Worm (Caenorhabditis elegans) whole organism, young adult: ENCODE data around the gene cng-1.

Experiments used
- B0019.2 ChIP-seq: fragments of 200-800 bp; sonication (Bioruptor generic); conservative IDR thresholded peaks from 2 replicates; pipeline ENCODE4 v1.3.6; 2022; ENCODE audit warnings: missing genetic modification reagents, missing genetic modification characterization, missing compliant biosample characterization
- B0035.1 ChIP-seq: sonication (generic microtip); optimal IDR thresholded peaks from 2 replicates; lab custom pipeline; 2016; ENCODE audit warnings: missing genetic modification characterization, mild to moderate bottlenecking, missing compliant biosample characterization, missing genotype, missing genetic modification reagents
- F10E7.11 ChIP-seq: sonication (generic microtip); optimal IDR thresholded peaks from 2 replicates; lab custom pipeline; 2017; ENCODE audit warnings: mild to moderate bottlenecking, missing genetic modification characterization, moderate library complexity, missing compliant biosample characterization
- F23B12.7 ChIP-seq: sonication (generic microtip); optimal IDR thresholded peaks from 2 replicates; lab custom pipeline; 2017; ENCODE audit warnings: missing genetic modification characterization, mild to moderate bottlenecking, missing compliant biosample characterization, antibody characterized with exemption, moderate library complexity; ENCODE audit not compliant: insufficient read depth
- F49E8.2 ChIP-seq: sonication (generic microtip); optimal IDR thresholded peaks from 3 replicates; lab custom pipeline; 2017; ENCODE audit warnings: missing genetic modification characterization, mild to moderate bottlenecking, missing compliant biosample characterization, antibody characterized with exemption, moderate library complexity; ENCODE audit not compliant: insufficient read depth
- F55B11.4 ChIP-seq: sonication (generic microtip); optimal IDR thresholded peaks from 2 replicates; lab custom pipeline; 2016; ENCODE audit warnings: missing compliant biosample characterization, missing genetic modification characterization, borderline replicate concordance; ENCODE audit not compliant: insufficient read depth
- K11D2.4 ChIP-seq: fragments of 200-800 bp; sonication (Bioruptor generic); IDR thresholded peaks from 2 replicates; pipeline ENCODE4 v1.3.6; 2022; ENCODE audit warnings: missing genetic modification reagents, missing genetic modification characterization, missing compliant biosample characterization
- Y53F4B.3 ChIP-seq: fragments of 200-800 bp; sonication (Bioruptor generic); IDR thresholded peaks from 2 replicates; pipeline ENCODE4 v1.3.6; 2022; ENCODE audit warnings: missing genetic modification reagents, missing genetic modification characterization, missing compliant biosample characterization
- Y53G8AR.9 ChIP-seq: fragments of 200-800 bp; sonication (Bioruptor generic); conservative IDR thresholded peaks from 2 replicates; pipeline ENCODE4 v1.3.6; 2022; ENCODE audit warnings: missing genetic modification reagents, missing genetic modification characterization, missing compliant biosample characterization
- Y95B8A.8 ChIP-seq: fragments of 200-800 bp; sonication (Bioruptor generic); IDR thresholded peaks from 2 replicates; pipeline ENCODE4 v1.3.6; 2022; ENCODE audit warnings: missing genetic modification reagents, missing genetic modification characterization, missing compliant biosample characterization
- aptf-2 ChIP-seq: fragments of 200-800 bp; sonication (Bioruptor generic); conservative IDR thresholded peaks from 2 replicates; pipeline ENCODE4 v1.3.6; 2022; ENCODE audit warnings: missing genetic modification reagents, missing genetic modification characterization, missing compliant biosample characterization
- atf-7 ChIP-seq: sonication (generic microtip); optimal IDR thresholded peaks from 2 replicates; lab custom pipeline; 2017; ENCODE audit warnings: mild to moderate bottlenecking, missing genetic modification characterization, missing compliant biosample characterization
- athp-1 ChIP-seq: sonication (generic microtip); optimal IDR thresholded peaks from 2 replicates; lab custom pipeline; 2017; ENCODE audit warnings: mild to moderate bottlenecking, missing genetic modification characterization, missing compliant biosample characterization
- ccch-3 ChIP-seq: fragments of 200-800 bp; sonication (Bioruptor generic); optimal IDR thresholded peaks from 2 replicates; lab custom pipeline; 2018; ENCODE audit warnings: mild to moderate bottlenecking, missing genetic modification characterization, missing compliant biosample characterization
- ceh-100 ChIP-seq: fragments of 200-800 bp; sonication (Bioruptor generic); IDR thresholded peaks from 2 replicates; pipeline ENCODE4 v1.3.6; 2022; ENCODE audit warnings: missing genetic modification reagents, missing genetic modification characterization, missing compliant biosample characterization
- ceh-27 ChIP-seq: fragments of 200-800 bp; sonication (Bioruptor generic); optimal IDR thresholded peaks from 2 replicates; lab custom pipeline; 2018; ENCODE audit warnings: mild to moderate bottlenecking, missing genetic modification characterization, moderate library complexity, missing compliant biosample characterization
- ceh-40 ChIP-seq: fragments of 200-800 bp; sonication (Bioruptor generic); IDR thresholded peaks from 2 replicates; pipeline ENCODE4 v1.3.6; 2022; ENCODE audit warnings: missing genetic modification characterization, missing compliant biosample characterization
- ceh-58 ChIP-seq: fragments of 200-800 bp; sonication (Bioruptor generic); IDR thresholded peaks from 2 replicates; pipeline ENCODE4 v1.3.6; 2022; ENCODE audit warnings: missing genetic modification characterization, missing compliant biosample characterization
- chd-7 ChIP-seq: sonication (generic microtip); optimal IDR thresholded peaks from 2 replicates; lab custom pipeline; 2016; ENCODE audit warnings: mild to moderate bottlenecking, missing genetic modification characterization, moderate library complexity, missing compliant biosample characterization
- him-1 ChIP-seq: sonication (generic microtip); optimal IDR thresholded peaks from 2 replicates; lab custom pipeline; 2016; ENCODE audit warnings: missing genotype, missing genetic modification reagents, missing genetic modification characterization, missing compliant biosample characterization
- hlh-12 ChIP-seq: sonication (generic microtip); optimal IDR thresholded peaks from 2 replicates; lab custom pipeline; 2016; ENCODE audit warnings: missing genetic modification characterization, missing compliant biosample characterization
- hlh-26 ChIP-seq: fragments of 200-800 bp; sonication (Bioruptor generic); conservative IDR thresholded peaks from 2 replicates; pipeline ENCODE4 v1.3.6; 2022; ENCODE audit warnings: missing genetic modification reagents, missing genetic modification characterization, missing compliant biosample characterization
- hmg-20 ChIP-seq: fragments of 200-800 bp; sonication (Bioruptor generic); IDR thresholded peaks from 2 replicates; pipeline ENCODE4 v1.3.6; 2022; ENCODE audit warnings: missing genetic modification reagents, missing genetic modification characterization, missing compliant biosample characterization
- hsf-1 ChIP-seq: fragments of 200-800 bp; sonication (Bioruptor generic); IDR thresholded peaks from 2 replicates; pipeline ENCODE4 v1.3.6; 2022; ENCODE audit warnings: missing genetic modification reagents, missing genetic modification characterization, missing compliant biosample characterization
- lin-35 ChIP-seq, 3 experiments: fragments of 150-350 bp in 2 of 3; sonication (generic microtip) in 1 of 3; optimal IDR thresholded peaks; 2 replicates each; lab custom pipeline; 2014 to 2018; ENCODE audit warnings: missing biosample characterization in 3 of 3, missing genetic modification characterization in 3 of 3, missing genetic modification reagents in 3 of 3
- lin-40 ChIP-seq: sonication (generic microtip); optimal IDR thresholded peaks from 2 replicates; lab custom pipeline; 2016; ENCODE audit warnings: missing genetic modification characterization, mild to moderate bottlenecking, missing compliant biosample characterization, missing genotype, missing genetic modification reagents
- madf-8 ChIP-seq: fragments of 200-800 bp; sonication (Bioruptor generic); conservative IDR thresholded peaks from 2 replicates; pipeline ENCODE4 v1.3.6; 2022; ENCODE audit warnings: missing genetic modification reagents, missing genetic modification characterization, missing compliant biosample characterization
- mcd-1 ChIP-seq: fragments of 200-800 bp; sonication (Bioruptor generic); IDR thresholded peaks from 2 replicates; pipeline ENCODE4 v1.3.6; 2022; ENCODE audit warnings: missing genetic modification reagents, missing genetic modification characterization, missing compliant biosample characterization
- mxl-1 ChIP-seq: sonication (generic microtip); optimal IDR thresholded peaks from 2 replicates; lab custom pipeline; 2016; ENCODE audit warnings: missing genetic modification characterization, missing compliant biosample characterization
- nfya-2 ChIP-seq: fragments of 200-800 bp; sonication (Bioruptor generic); IDR thresholded peaks from 2 replicates; pipeline ENCODE4 v1.3.6; 2022; ENCODE audit warnings: missing genetic modification reagents, missing genetic modification characterization, missing compliant biosample characterization
- nhr-27 ChIP-seq: fragments of 200-800 bp; sonication (Bioruptor generic); optimal IDR thresholded peaks from 2 replicates; lab custom pipeline; 2018; ENCODE audit warnings: mild to moderate bottlenecking, missing genetic modification characterization, moderate library complexity, missing compliant biosample characterization
- rcor-1 ChIP-seq: fragments of 200-800 bp; sonication (Bioruptor generic); IDR thresholded peaks from 2 replicates; pipeline ENCODE4 v1.3.6; 2022; ENCODE audit warnings: missing genetic modification reagents, missing genetic modification characterization, missing compliant biosample characterization
- sea-2 ChIP-seq: fragments of 200-800 bp; sonication (Bioruptor generic); IDR thresholded peaks from 2 replicates; pipeline ENCODE4 v1.3.6; 2022; ENCODE audit warnings: missing genetic modification characterization, missing compliant biosample characterization
- snpc-4 ChIP-seq, 5 experiments: fragments of 150-350 bp in 1 of 5; sonication (generic microtip) in 4 of 5; optimal IDR thresholded peaks; 2 replicates each; lab custom pipeline; 2014 to 2018; ENCODE audit warnings: missing genetic modification characterization in 5 of 5, missing biosample characterization in 3 of 5, antibody characterized with exemption in 2 of 5, mild to moderate bottlenecking in 2 of 5, missing compliant biosample characterization in 2 of 5, missing genotype in 2 of 5, moderate library complexity in 2 of 5, missing genetic modification reagents in 1 of 5
- sptf-2 ChIP-seq: fragments of 200-800 bp; sonication (Bioruptor generic); optimal IDR thresholded peaks from 2 replicates; lab custom pipeline; 2018; ENCODE audit warnings: mild to moderate bottlenecking, missing genetic modification characterization, missing compliant biosample characterization
- tbx-9 ChIP-seq: sonication (generic microtip); optimal IDR thresholded peaks from 2 replicates; lab custom pipeline; 2016; ENCODE audit warnings: borderline replicate concordance, missing genetic modification characterization, inconsistent platforms, missing compliant biosample characterization
- unc-62 ChIP-seq: fragments of 150-350 bp; optimal IDR thresholded peaks from 2 replicates; lab custom pipeline; 2014; ENCODE audit warnings: missing biosample characterization, missing genetic modification reagents, missing genetic modification characterization
- xnd-1 ChIP-seq: sonication (generic microtip); optimal IDR thresholded peaks from 2 replicates; lab custom pipeline; 2016; ENCODE audit warnings: missing genotype, missing genetic modification reagents, missing genetic modification characterization, missing compliant biosample characterization
- zim-3 ChIP-seq: sonication (generic microtip); optimal IDR thresholded peaks from 2 replicates; lab custom pipeline; 2017; ENCODE audit warnings: mild to moderate bottlenecking, missing genetic modification characterization, moderate library complexity, missing compliant biosample characterization
- ztf-25 ChIP-seq: fragments of 200-800 bp; sonication (Bioruptor generic); IDR thresholded peaks from 2 replicates; pipeline ENCODE4 v1.3.6; 2022; ENCODE audit warnings: missing genetic modification reagents, missing genetic modification characterization, missing compliant biosample characterization
- ztf-28 ChIP-seq: fragments of 200-800 bp; sonication (Bioruptor generic); IDR thresholded peaks from 2 replicates; pipeline ENCODE4 v1.3.6; 2022; ENCODE audit warnings: missing genetic modification reagents, missing genetic modification characterization, missing compliant biosample characterization
- ztf-6 ChIP-seq: fragments of 200-800 bp; sonication (Bioruptor generic); IDR thresholded peaks from 2 replicates; pipeline ENCODE4 v1.3.6; 2022; ENCODE audit warnings: missing genetic modification reagents, missing genetic modification characterization, missing compliant biosample characterization

cng-1 gene

DNA sequence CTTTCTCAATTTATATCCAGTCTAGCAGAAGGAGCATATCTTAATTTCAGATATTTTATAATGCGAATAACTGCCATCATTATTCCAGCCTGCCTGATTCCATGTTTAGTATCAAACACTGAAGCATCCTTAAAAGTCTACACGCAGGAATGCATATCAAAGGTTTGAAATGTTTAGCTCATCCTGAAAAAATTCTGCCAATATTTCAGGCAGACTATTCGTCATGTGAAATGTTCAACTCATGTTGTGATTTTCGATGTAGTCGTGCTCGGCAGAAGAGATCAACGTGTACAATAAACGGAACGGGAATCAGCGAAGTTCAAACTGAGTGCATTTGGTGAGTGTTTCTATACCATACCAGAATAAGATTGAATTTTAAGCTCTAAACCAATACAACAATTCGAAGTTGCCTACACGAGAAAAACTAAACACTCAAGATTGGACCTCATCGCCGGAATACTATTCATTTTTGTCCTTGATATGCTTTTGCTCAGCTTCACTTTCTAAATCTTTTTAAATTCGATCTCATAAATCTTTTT lies 31.7 kb downstream of the cng-1 start, which contains the start of gene T01C3.11 (continued):
- TF ChIP-seq mcd-1 = no peak
- no peak for TF ChIP-seq xnd-1 (tag; lab: Kevin White, UChicago)
- no peak for TF ChIP-seq hmg-20 (GFP tag; lab: Robert Waterston, UW)
- TF ChIP-seq Y53F4B.3 (GFP tag; lab: Robert Waterston, UW) = no peak
- no peak for TF ChIP-seq nhr-27 (tag; lab: Kevin White, UChicago)
- no peak for TF ChIP-seq snpc-4 (GFP tag; optimal IDR thresholded peaks at IDR 0.05; lab: Kevin White, UChicago)
- no peak for TF ChIP-seq snpc-4 (tag; optimal IDR thresholded peaks at IDR 0.05; lab: Kevin White, UChicago)
- TF ChIP-seq ztf-28 = no peak
- no peak for TF ChIP-seq rcor-1 (GFP tag; lab: Robert Waterston, UW)
- TF ChIP-seq K11D2.4 = no peak
- no peak for TF ChIP-seq zim-3 (tag; lab: Kevin White, UChicago)
- no peak for TF ChIP-seq B0019.2 (GFP tag; lab: Robert Waterston, UW)
- TF ChIP-seq tbx-9 (tag; lab: Kevin White, UChicago) = no peak
- no peak for TF ChIP-seq lin-35 (GFP tag; optimal IDR thresholded peaks at IDR 0.05; lab: Kevin White, UChicago)
- no peak for TF ChIP-seq madf-8
- TF ChIP-seq F49E8.2 = peak; percentile 68
- no peak for TF ChIP-seq F10E7.11 (tag; lab: Kevin White, UChicago)
- TF ChIP-seq ceh-100 (GFP tag; lab: Robert Waterston, UW) = no peak; the same call in 1 of the 2 replicates
- no peak for TF ChIP-seq ceh-58 (GFP tag; lab: Robert Waterston, UW)
- peak; percentile 34 for TF ChIP-seq athp-1 (tag; lab: Kevin White, UChicago)
- 0 out of 2 replicates have a peak, but pooled peaks have one; percentile 11 for TF ChIP-seq ceh-40
- no peak for TF ChIP-seq aptf-2 (GFP tag; lab: Robert Waterston, UW)
- no peak for TF ChIP-seq sea-2 (GFP tag; lab: Robert Waterston, UW)
- TF ChIP-seq hlh-26 = no peak
- TF ChIP-seq mxl-1 (tag; lab: Kevin White, UChicago) = no peak
- no peak for TF ChIP-seq Y53G8AR.9 (GFP tag; lab: Robert Waterston, UW)
- TF ChIP-seq sptf-2 (GFP tag; lab: Kevin White, UChicago) = no peak
- no peak for TF ChIP-seq Y95B8A.8 (GFP tag; lab: Robert Waterston, UW)
- no peak for TF ChIP-seq him-1 (tag; lab: Kevin White, UChicago)
- TF ChIP-seq hsf-1 (GFP tag; lab: Robert Waterston, UW) = peak; percentile 5; the same call in 1 of the 2 replicates

ce11 chrV:14996236-14996635 lies 35.0 kb downstream of the cng-1 start, which contains the start of gene irld-14:
Gene irld-14, plus strand, starts transcription at chrV:14996536.
- TF ChIP-seq mcd-1 (no peak), F23B12.7 (tag; lab: Kevin White, UChicago) (no peak), hlh-12 (tag; lab: Kevin White, UChicago) (no peak), nfya-2 (GFP tag; lab: Robert Waterston, UW) (no peak), ztf-6 (GFP tag; lab: Robert Waterston, UW) (no peak), F55B11.4 (tag; lab: Kevin White, UChicago) (no peak), zim-3 (tag; lab: Kevin White, UChicago) (no peak), atf-7 (tag; lab: Kevin White, UChicago) (no peak), ccch-3 (GFP tag; lab: Kevin White, UChicago) (no peak), lin-40 (tag; lab: Kevin White, UChicago) (no peak), B0035.1 (tag; lab: Kevin White, UChicago) (no peak), Y53F4B.3 (GFP tag; lab: Robert Waterston, UW) (no peak), ztf-25 (no peak), ceh-27 (GFP tag; lab: Kevin White, UChicago) (no peak), unc-62 (GFP tag; lab: Kevin White, UChicago) (no peak), F10E7.11 (tag; lab: Kevin White, UChicago) (no peak), chd-7 (tag; lab: Kevin White, UChicago) (no peak)
